Worm (Caenorhabditis elegans) whole organism, mixed stage, embryonic: ENCODE measurements around the gene T07D4.2.

Source experiments
- ham-2 ChIP-seq: fragments of 200-800 bp; sonication (Bioruptor generic); optimal IDR thresholded peaks from 2 replicates; lab custom pipeline; 2018; ENCODE audit warnings: mild to moderate bottlenecking, missing genetic modification characterization, missing compliant biosample characterization
- mls-2 ChIP-seq: sonication (generic microtip); optimal IDR thresholded peaks from 2 replicates; lab custom pipeline; 2016; ENCODE audit warnings: mild to moderate bottlenecking, missing genetic modification characterization, moderate library complexity, missing compliant biosample characterization
- nhr-2 ChIP-seq: fragments of 150-350 bp; optimal IDR thresholded peaks from 2 replicates; lab custom pipeline; 2014; ENCODE audit warnings: missing biosample characterization, missing genetic modification characterization
- unc-39 ChIP-seq: fragments of 150-350 bp; optimal IDR thresholded peaks from 2 replicates; lab custom pipeline; 2014; ENCODE audit warnings: missing biosample characterization, missing genetic modification characterization
- unc-62 ChIP-seq: fragments of 150-350 bp; optimal IDR thresholded peaks from 2 replicates; lab custom pipeline; 2014; ENCODE audit warnings: missing biosample characterization, missing genetic modification reagents, missing genetic modification characterization

DNA sequence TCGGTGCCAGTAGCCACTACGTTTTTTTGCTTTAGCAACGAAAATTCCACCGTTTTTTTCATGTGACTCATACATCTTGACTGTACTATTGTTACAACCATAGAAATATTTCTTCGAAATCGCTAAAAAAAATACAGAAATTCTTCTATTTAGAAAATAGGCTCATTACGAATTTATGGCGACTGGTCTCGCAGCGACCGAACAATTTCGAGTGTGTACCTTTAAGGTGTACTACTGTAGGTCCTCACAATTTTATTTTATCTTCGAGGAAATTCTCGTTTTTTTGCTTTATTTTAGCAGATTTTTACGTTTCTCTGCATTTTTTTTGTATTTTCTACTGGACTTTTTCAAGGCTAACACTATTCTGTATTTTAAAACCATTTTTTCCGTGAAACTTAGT lies 16.3 kb upstream of the T07D4.2 start:
- TF ChIP-seq unc-62 (GFP tag; lab: Kevin White, UChicago) (no peak), nhr-2 (tag; lab: Kevin White, UChicago) (no peak), ham-2 (GFP tag; lab: Kevin White, UChicago) (no peak), unc-39 (tag; lab: Kevin White, UChicago) (no peak), mls-2 (tag; lab: Kevin White, UChicago) (no peak)
